Worm (Caenorhabditis elegans): ENCODE data around the gene F59A6.12.

DNA sequence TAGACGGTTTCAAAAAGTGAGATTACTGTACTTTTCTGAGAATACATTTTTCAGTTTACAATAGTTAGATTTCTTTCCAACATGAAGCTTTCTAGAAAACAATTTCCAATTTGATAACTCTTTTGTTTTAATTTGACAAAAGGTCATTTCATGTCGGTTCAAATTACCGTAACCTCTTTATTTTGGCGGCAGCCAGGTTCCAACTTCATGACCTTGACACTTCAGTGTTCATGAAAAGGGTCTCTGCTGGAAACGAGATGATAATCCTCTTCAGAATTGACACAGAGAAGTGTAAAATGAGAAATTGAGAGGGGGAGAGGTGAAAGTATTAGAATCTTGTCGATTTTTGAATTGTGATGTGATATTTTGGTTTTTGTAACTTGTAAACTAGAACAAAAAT, 9.6 kb upstream of the F59A6.12 start:
- TF ChIP-seq mab-9 (GFP tag; IDR thresholded peaks at IDR 0.05) (no peak), pax-3 (tag; optimal IDR thresholded peaks at IDR 0.05) (no peak), nhr-77 (tag; optimal IDR thresholded peaks at IDR 0.05) (no peak), nhr-90 (tag; optimal IDR thresholded peaks at IDR 0.05; ENCODE audit: poor library complexity) (no peak)

Measured in whole organism, L1 larva.